Worm (Caenorhabditis elegans) whole organism, L2 larva: ENCODE data around the gene R02F11.2.
A peak's percentile ranks its signal among the peaks of the same experiment; 100 is the strongest.

ENCODE experiments used
- C34F6.9 ChIP-seq: fragments of 150-350 bp; optimal IDR thresholded peaks from 2 replicates; lab custom pipeline; 2014; ENCODE audit warnings: missing biosample characterization, missing genetic modification characterization
- F13H6.1 ChIP-seq: sonication (generic microtip); optimal IDR thresholded peaks from 2 replicates; lab custom pipeline; 2016; ENCODE audit warnings: missing genetic modification characterization, missing compliant biosample characterization
- R02D3.7 ChIP-seq: fragments of 150-350 bp; optimal IDR thresholded peaks from 2 replicates; lab custom pipeline; 2014; ENCODE audit warnings: missing biosample characterization, missing genetic modification characterization
- Y55F3AM.14 ChIP-seq: fragments of 200-800 bp; sonication (Bioruptor generic); optimal IDR thresholded peaks from 2 replicates; lab custom pipeline; 2018; ENCODE audit warnings: mild to moderate bottlenecking, missing genetic modification characterization, missing compliant biosample characterization
- alr-1 ChIP-seq: fragments of 150-350 bp; optimal IDR thresholded peaks from 2 replicates; lab custom pipeline; 2014; ENCODE audit warnings: missing biosample characterization, missing genetic modification characterization
- blmp-1 ChIP-seq: sonication (generic microtip); optimal IDR thresholded peaks from 2 replicates; lab custom pipeline; 2017; ENCODE audit warnings: missing genetic modification characterization, mild to moderate bottlenecking, missing compliant biosample characterization, antibody characterized with exemption, moderate library complexity; ENCODE audit not compliant: insufficient read depth
- ceh-16 ChIP-seq: fragments of 150-350 bp; optimal IDR thresholded peaks from 2 replicates; lab custom pipeline; 2014; ENCODE audit warnings: missing biosample characterization, missing genetic modification characterization
- ceh-82 ChIP-seq: fragments of 150-350 bp; optimal IDR thresholded peaks from 2 replicates; lab custom pipeline; 2014; ENCODE audit warnings: missing biosample characterization, missing genetic modification characterization
- dmd-4 ChIP-seq: sonication (generic microtip); optimal IDR thresholded peaks from 2 replicates; lab custom pipeline; 2017; ENCODE audit warnings: missing biosample characterization, missing genetic modification characterization
- egl-27 ChIP-seq: sonication (generic microtip); optimal IDR thresholded peaks from 3 replicates; lab custom pipeline; 2017; ENCODE audit warnings: missing biosample characterization, missing genetic modification reagents, missing genetic modification characterization
- fos-1 ChIP-seq: fragments of 150-350 bp; optimal IDR thresholded peaks from 2 replicates; lab custom pipeline; 2014; ENCODE audit warnings: missing biosample characterization, missing genetic modification characterization
- gmeb-1 ChIP-seq: fragments of 150-350 bp; optimal IDR thresholded peaks from 2 replicates; lab custom pipeline; 2014; ENCODE audit warnings: missing biosample characterization, missing genetic modification characterization
- lin-13 ChIP-seq: fragments of 150-350 bp; optimal IDR thresholded peaks from 2 replicates; lab custom pipeline; 2014; ENCODE audit warnings: missing biosample characterization, missing genetic modification reagents, missing genetic modification characterization
- lin-39 ChIP-seq: fragments of 150-350 bp; optimal IDR thresholded peaks from 2 replicates; lab custom pipeline; 2014; ENCODE audit warnings: missing biosample characterization, missing genetic modification reagents, missing genetic modification characterization
- lsy-2 ChIP-seq, 2 experiments: fragments of 150-350 bp in 1 of 2; sonication (generic microtip) in 1 of 2; optimal IDR thresholded peaks; 2 replicates each; lab custom pipeline; 2014 to 2017; ENCODE audit warnings: missing biosample characterization in 2 of 2, missing genetic modification characterization in 2 of 2
- mab-5 ChIP-seq: fragments of 150-350 bp; optimal IDR thresholded peaks from 2 replicates; lab custom pipeline; 2014; ENCODE audit warnings: missing biosample characterization, missing genetic modification characterization
- mdl-1 ChIP-seq, 2 experiments: fragments of 150-350 bp in 1 of 2; sonication (generic microtip) in 1 of 2; optimal IDR thresholded peaks; 2 replicates each; lab custom pipeline; 2017; ENCODE audit warnings: missing biosample characterization in 2 of 2, missing genetic modification characterization in 2 of 2
- nhr-12 ChIP-seq: fragments of 150-350 bp; optimal IDR thresholded peaks from 2 replicates; lab custom pipeline; 2014; ENCODE audit warnings: missing biosample characterization, missing genetic modification characterization
- nhr-129 ChIP-seq: fragments of 150-350 bp; optimal IDR thresholded peaks from 2 replicates; lab custom pipeline; 2014; ENCODE audit warnings: missing biosample characterization, missing genetic modification characterization
- nhr-21 ChIP-seq: fragments of 150-350 bp; optimal IDR thresholded peaks from 2 replicates; lab custom pipeline; 2014; ENCODE audit warnings: missing biosample characterization, missing genetic modification characterization
- nhr-23 ChIP-seq: fragments of 150-350 bp; optimal IDR thresholded peaks from 2 replicates; lab custom pipeline; 2014; ENCODE audit warnings: missing biosample characterization, missing genetic modification reagents, missing genetic modification characterization
- nhr-237 ChIP-seq: fragments of 150-350 bp; optimal IDR thresholded peaks from 2 replicates; lab custom pipeline; 2014; ENCODE audit warnings: missing biosample characterization, missing genetic modification characterization
- nhr-25 ChIP-seq: fragments of 150-350 bp; sonication (generic microtip); optimal IDR thresholded peaks from 3 replicates; lab custom pipeline; 2014; ENCODE audit warnings: missing biosample characterization, missing genetic modification characterization
- nhr-6 ChIP-seq: fragments of 150-350 bp; optimal IDR thresholded peaks from 2 replicates; lab custom pipeline; 2014; ENCODE audit warnings: missing biosample characterization, missing genetic modification characterization
- nhr-77 ChIP-seq: fragments of 150-350 bp; optimal IDR thresholded peaks from 2 replicates; lab custom pipeline; 2014; ENCODE audit warnings: missing biosample characterization, missing genetic modification characterization
- peb-1 ChIP-seq: fragments of 150-350 bp; optimal IDR thresholded peaks from 2 replicates; lab custom pipeline; 2014; ENCODE audit warnings: missing biosample characterization, missing genetic modification characterization
- sem-4 ChIP-seq: fragments of 150-350 bp; optimal IDR thresholded peaks from 2 replicates; lab custom pipeline; 2014; ENCODE audit warnings: missing biosample characterization, missing genetic modification reagents, missing genetic modification characterization
- skn-1 ChIP-seq: sonication (generic microtip); optimal IDR thresholded peaks from 2 replicates; lab custom pipeline; 2017; ENCODE audit warnings: missing biosample characterization, missing genetic modification characterization
- sma-3 ChIP-seq: sonication (generic microtip); optimal IDR thresholded peaks from 2 replicates; lab custom pipeline; 2016; ENCODE audit warnings: missing genetic modification reagents, missing genetic modification characterization, missing compliant biosample characterization
- sma-9 ChIP-seq, 2 experiments: fragments of 150-350 bp in 1 of 2; sonication (generic microtip) in 1 of 2; optimal IDR thresholded peaks; 2 replicates each; lab custom pipeline; 2014 to 2016; ENCODE audit warnings: missing genetic modification characterization in 2 of 2, mild to moderate bottlenecking in 1 of 2, missing biosample characterization in 1 of 2, missing compliant biosample characterization in 1 of 2, missing genetic modification reagents in 1 of 2, moderate library complexity in 1 of 2
- unc-39 ChIP-seq: fragments of 150-350 bp; optimal IDR thresholded peaks from 2 replicates; lab custom pipeline; 2014; ENCODE audit warnings: missing biosample characterization, missing genetic modification characterization
- unc-55 ChIP-seq: fragments of 150-350 bp; sonication (generic microtip); optimal IDR thresholded peaks from 3 replicates; lab custom pipeline; 2014; ENCODE audit warnings: missing biosample characterization, missing genetic modification reagents, missing genetic modification characterization
- unc-62 ChIP-seq: fragments of 150-350 bp; optimal IDR thresholded peaks from 2 replicates; lab custom pipeline; 2014; ENCODE audit warnings: missing biosample characterization, missing genetic modification reagents, missing genetic modification characterization
- zag-1 ChIP-seq: fragments of 150-350 bp; optimal IDR thresholded peaks from 2 replicates; lab custom pipeline; 2014; ENCODE audit warnings: missing biosample characterization, missing genetic modification characterization
- ztf-11 ChIP-seq: sonication (generic microtip); optimal IDR thresholded peaks from 2 replicates; lab custom pipeline; 2017; ENCODE audit warnings: missing biosample characterization, missing genetic modification characterization

R02F11.2 gene

ce11 chrV:4770408-4770947 is 23.9 kb upstream of the R02F11.2 start, which contains the start of gene elt-7:
TSS of gene elt-7 (plus strand) at chrV:4770670.
- no peak for TF ChIP-seq blmp-1 (tag; lab: Kevin White, UChicago)
- TF ChIP-seq nhr-237 = no peak
- peak; percentile 50 for TF ChIP-seq fos-1
- no peak for TF ChIP-seq dmd-4
- no peak for TF ChIP-seq unc-62 (GFP tag; lab: Kevin White, UChicago)
- no peak for TF ChIP-seq ztf-11 (tag; lab: Kevin White, UChicago)

- TF ChIP-seq sem-4 (tag; lab: Kevin White, UChicago) = no peak
- TF ChIP-seq zag-1 = no peak
- no peak for TF ChIP-seq lin-13 (GFP tag; lab: Kevin White, UChicago)
- no peak for TF ChIP-seq ceh-16 (tag; lab: Kevin White, UChicago)
- no peak for TF ChIP-seq C34F6.9 (tag; lab: Kevin White, UChicago)
- TF ChIP-seq lsy-2 (tag; optimal IDR thresholded peaks at IDR 0.05; lab: Kevin White, UChicago) = no peak
- peak; percentile 78 for TF ChIP-seq mab-5 (tag; lab: Kevin White, UChicago)
- TF ChIP-seq ztf-11 (tag; lab: Kevin White, UChicago) = no peak
- peak; percentile 97 for TF ChIP-seq Y55F3AM.14 (GFP tag; lab: Kevin White, UChicago)
- TF ChIP-seq skn-1 (tag; lab: Kevin White, UChicago) = no peak
- peak; percentile 74 for TF ChIP-seq unc-55 (GFP tag; lab: Kevin White, UChicago)
- no peak for TF ChIP-seq nhr-237
- no peak for TF ChIP-seq peb-1
- no peak for TF ChIP-seq R02D3.7 (tag; lab: Kevin White, UChicago)
- no peak for TF ChIP-seq nhr-25 (tag; lab: Kevin White, UChicago)
- TF ChIP-seq F13H6.1 (tag; lab: Kevin White, UChicago) = no peak
- TF ChIP-seq nhr-6 (tag; lab: Kevin White, UChicago) = no peak
- no peak for TF ChIP-seq lin-39 (tag; lab: Kevin White, UChicago)
- TF ChIP-seq egl-27 (tag; lab: Kevin White, UChicago) = no peak
- TF ChIP-seq nhr-12 (tag; lab: Kevin White, UChicago) = no peak
- TF ChIP-seq, all 48 proteins: peak for 3
Measured at ce11 chrV:4775140-4775539, 19.3 kb upstream of the R02F11.2 start.

- peak; percentile 11 for TF ChIP-seq F13H6.1 (tag; lab: Kevin White, UChicago)
- TF ChIP-seq nhr-129 (tag; lab: Kevin White, UChicago) = peak; percentile 68
- TF ChIP-seq unc-39 (tag; lab: Kevin White, UChicago) = no peak
- TF ChIP-seq sma-9 (GFP tag; optimal IDR thresholded peaks at IDR 0.05; lab: Kevin White, UChicago) = peak; percentile 33
- TF ChIP-seq sma-9 (tag; optimal IDR thresholded peaks at IDR 0.05; lab: Kevin White, UChicago) = no peak
Measured at ce11 chrV:4777388-4777986, 16.9 kb upstream of the R02F11.2 start, which contains the start of gene C18G1.1. TSS of gene C18G1.1 (plus strand) at chrV:4777960.

- TF ChIP-seq egl-27 (tag; lab: Kevin White, UChicago) (no peak), peb-1 (no peak), skn-1 (tag; lab: Kevin White, UChicago) (no peak), nhr-77 (no peak), blmp-1 (tag; lab: Kevin White, UChicago) (no peak), gmeb-1 (no peak), zag-1 (no peak), lsy-2 (tag; optimal IDR thresholded peaks at IDR 0.05; lab: Kevin White, UChicago) (no peak), nhr-25 (tag; lab: Kevin White, UChicago) (no peak), mdl-1 (tag; optimal IDR thresholded peaks at IDR 0.05; lab: Kevin White, UChicago) (no peak), unc-55 (GFP tag; lab: Kevin White, UChicago) (no peak)
- TF ChIP-seq, all 48 proteins: peak for 0
Measured at ce11 chrV:4783313-4783712, 11.1 kb upstream of the R02F11.2 start, which contains the start of gene Y60C6A.1. TSS of gene Y60C6A.1 (plus strand) at chrV:4783613.

ce11 chrV:4785333-4785852 is 9.0 kb upstream of the R02F11.2 start, which contains the start of the genes Y60C6A.2 and Y60C6A.3:
TSS of gene Y60C6A.2 (minus strand) at chrV:4785433.
TSS of gene Y60C6A.3 (plus strand) at chrV:4785802.
- TF ChIP-seq sma-3 (GFP tag; lab: Kevin White, UChicago) = no peak
- no peak for TF ChIP-seq sma-9 (GFP tag; optimal IDR thresholded peaks at IDR 0.05; lab: Kevin White, UChicago)
- no peak for TF ChIP-seq sma-9 (tag; optimal IDR thresholded peaks at IDR 0.05; lab: Kevin White, UChicago)
- no peak for TF ChIP-seq nhr-12 (tag; lab: Kevin White, UChicago)
- TF ChIP-seq skn-1 (tag; lab: Kevin White, UChicago) = no peak
- no peak for TF ChIP-seq alr-1
- no peak for TF ChIP-seq nhr-23 (tag; lab: Kevin White, UChicago)
- no peak for TF ChIP-seq Y55F3AM.14 (GFP tag; lab: Kevin White, UChicago)
- TF ChIP-seq nhr-21 (tag; lab: Kevin White, UChicago) = no peak
- no peak for TF ChIP-seq dmd-4
- no peak for TF ChIP-seq ceh-82 (tag; lab: Kevin White, UChicago)
- TF ChIP-seq F13H6.1 (tag; lab: Kevin White, UChicago) = no peak
- TF ChIP-seq sem-4 (tag; lab: Kevin White, UChicago) = no peak
- TF ChIP-seq nhr-77 = no peak
- no peak for TF ChIP-seq nhr-129 (tag; lab: Kevin White, UChicago)
- TF ChIP-seq blmp-1 (tag; lab: Kevin White, UChicago) = no peak
- no peak for TF ChIP-seq peb-1
- no peak for TF ChIP-seq lin-39 (tag; lab: Kevin White, UChicago)
- TF ChIP-seq R02D3.7 (tag; lab: Kevin White, UChicago) = no peak
- no peak for TF ChIP-seq mab-5 (tag; lab: Kevin White, UChicago)
